Fruit fly (Drosophila melanogaster) whole organism, embryonic: ENCODE results near the gene CG44044.
A peak's percentile ranks its signal among the peaks of the same experiment; 100 is the strongest.

ENCODE experiments used
- Ada2b ChIP-seq: fragments of 200-800 bp; sonication (Bioruptor generic); IDR thresholded peaks from 2 replicates; pipeline ENCODE4 v1.3.6; 2022; ENCODE audit warnings: missing biosample characterization, missing genetic modification characterization
- Bdp1 ChIP-seq: fragments of 200-800 bp; sonication (Bioruptor generic); optimal IDR thresholded peaks from 3 replicates; lab custom pipeline; 2016; ENCODE audit warnings: missing biosample characterization, missing genetic modification characterization
- Bteb2 ChIP-seq: fragments of 200-800 bp; sonication (Bioruptor generic); optimal IDR thresholded peaks from 2 replicates; lab custom pipeline; 2016; ENCODE audit warnings: missing biosample characterization, missing genetic modification characterization
- CG1024 ChIP-seq: fragments of 200-800 bp; sonication (Bioruptor generic); IDR thresholded peaks from 2 replicates; pipeline ENCODE4 v1.3.6; 2022; ENCODE audit warnings: missing biosample characterization, missing genetic modification characterization
- CG10274 ChIP-seq: fragments of 200-800 bp; sonication (Bioruptor generic); optimal IDR thresholded peaks from 3 replicates; lab custom pipeline; 2017; ENCODE audit warnings: missing biosample characterization, mild to moderate bottlenecking, missing genetic modification characterization
- CG11723 ChIP-seq: fragments of 200-800 bp; sonication (Bioruptor generic); optimal IDR thresholded peaks from 2 replicates; lab custom pipeline; 2017; ENCODE audit warnings: missing biosample characterization, mild to moderate bottlenecking, missing genetic modification characterization
- CG16779 ChIP-seq: fragments of 200-800 bp; sonication (Bioruptor generic); IDR thresholded peaks from 2 replicates; pipeline ENCODE4 v1.3.6; 2022; ENCODE audit warnings: missing biosample characterization, missing genetic modification characterization
- CG16813 ChIP-seq: fragments of 200-800 bp; sonication (Bioruptor generic); IDR thresholded peaks from 3 replicates; pipeline ENCODE4 v1.3.6; 2022; ENCODE audit warnings: missing biosample characterization, missing genetic modification characterization; ENCODE audit not compliant: partially characterized antibody
- CG18599 ChIP-seq: fragments of 200-800 bp; sonication (Bioruptor generic); optimal IDR thresholded peaks from 3 replicates; lab custom pipeline; 2017; ENCODE audit warnings: missing biosample characterization, missing genetic modification characterization, mild to moderate bottlenecking, moderate library complexity, missing genetic modification reagents
- CG2199 ChIP-seq: fragments of 200-800 bp; sonication (Bioruptor generic); IDR thresholded peaks from 3 replicates; pipeline ENCODE4 v1.3.6; 2022; ENCODE audit warnings: missing biosample characterization, missing genetic modification characterization
- CG6689 ChIP-seq: fragments of 200-800 bp; sonication (Bioruptor generic); IDR thresholded peaks from 2 replicates; pipeline ENCODE4 v1.3.6; 2022; ENCODE audit warnings: missing biosample characterization, missing genetic modification characterization
- CG6765 ChIP-seq: fragments of 200-800 bp; sonication (Bioruptor generic); optimal IDR thresholded peaks from 3 replicates; lab custom pipeline; 2017; ENCODE audit warnings: missing biosample characterization, mild to moderate bottlenecking, missing genetic modification characterization
- CG6791 ChIP-seq: fragments of 200-800 bp; sonication (Bioruptor generic); IDR thresholded peaks from 3 replicates; pipeline ENCODE4 v1.3.6; 2022; ENCODE audit warnings: missing biosample characterization, missing genetic modification characterization; ENCODE audit not compliant: partially characterized antibody
- CG7271 ChIP-seq: fragments of 200-800 bp; sonication (Bioruptor generic); optimal IDR thresholded peaks from 2 replicates; lab custom pipeline; 2018; ENCODE audit warnings: missing biosample characterization, mild to moderate bottlenecking, missing genetic modification characterization, moderate library complexity
- CG7928 ChIP-seq: fragments of 200-800 bp; sonication (Bioruptor generic); optimal IDR thresholded peaks from 2 replicates; lab custom pipeline; 2017; ENCODE audit warnings: missing biosample characterization, mild to moderate bottlenecking, missing genetic modification characterization
- CG7987 ChIP-seq: fragments of 200-800 bp; sonication (Bioruptor generic); optimal IDR thresholded peaks from 2 replicates; lab custom pipeline; 2018; ENCODE audit warnings: missing biosample characterization, mild to moderate bottlenecking, missing genetic modification characterization, moderate library complexity
- CG9609 ChIP-seq: fragments of 200-800 bp; sonication (Bioruptor generic); optimal IDR thresholded peaks from 3 replicates; lab custom pipeline; 2016; ENCODE audit warnings: missing biosample characterization, missing genetic modification characterization
- CHES-1-like ChIP-seq: fragments of 200-800 bp; sonication (Bioruptor generic); optimal IDR thresholded peaks from 2 replicates; lab custom pipeline; 2016; ENCODE audit warnings: missing biosample characterization, missing genetic modification characterization
- Camta ChIP-seq: fragments of 200-800 bp; sonication (Bioruptor generic); optimal IDR thresholded peaks from 2 replicates; lab custom pipeline; 2016; ENCODE audit warnings: missing biosample characterization, missing genetic modification characterization
- D19A ChIP-seq: fragments of 200-800 bp; optimal IDR thresholded peaks from 3 replicates; lab custom pipeline; 2019; ENCODE audit warnings: missing biosample characterization, mild to moderate bottlenecking, missing genetic modification characterization, moderate library complexity
- Dfd ChIP-seq, 2 experiments: fragments of >200 bp; optimal IDR thresholded peaks; 2 replicates each; lab custom pipeline; 2017; ENCODE audit warnings: missing biosample characterization in 2 of 2, missing genetic modification characterization in 2 of 2
- Doc3 ChIP-seq: fragments of 200-800 bp; sonication (Bioruptor generic); IDR thresholded peaks from 3 replicates; pipeline ENCODE4 v1.3.6; 2022; ENCODE audit warnings: missing biosample characterization, missing genetic modification characterization; ENCODE audit not compliant: partially characterized antibody
- Fer3 ChIP-seq: fragments of 200-800 bp; sonication (Bioruptor generic); optimal IDR thresholded peaks from 2 replicates; lab custom pipeline; 2018; ENCODE audit warnings: missing biosample characterization, mild to moderate bottlenecking, missing genetic modification characterization, moderate library complexity
- Hr78 ChIP-seq, 2 experiments: fragments of 200-800 bp in 1 of 2; fragments of >200 bp in 1 of 2; sonication (Bioruptor generic) in 1 of 2; optimal IDR thresholded peaks; 2 replicates each; lab custom pipeline; 2017 to 2019; ENCODE audit warnings: missing biosample characterization in 2 of 2, missing genetic modification characterization in 2 of 2, mild to moderate bottlenecking in 1 of 2, moderate library complexity in 1 of 2
- MESR4 ChIP-seq: fragments of 200-800 bp; sonication (Bioruptor generic); optimal IDR thresholded peaks from 2 replicates; lab custom pipeline; 2018; ENCODE audit warnings: missing biosample characterization, mild to moderate bottlenecking, missing genetic modification characterization, moderate library complexity
- Oaz ChIP-seq: fragments of 200-800 bp; sonication (Bioruptor generic); IDR thresholded peaks from 2 replicates; pipeline ENCODE4 v1.3.6; 2022; ENCODE audit warnings: missing biosample characterization, missing genetic modification characterization
- Opbp ChIP-seq: fragments of 200-800 bp; sonication (Bioruptor generic); IDR thresholded peaks from 3 replicates; pipeline ENCODE4 v1.3.6; 2022; ENCODE audit warnings: missing biosample characterization, missing genetic modification characterization; ENCODE audit not compliant: partially characterized antibody
- Rx ChIP-seq: fragments of 200-800 bp; sonication (Bioruptor generic); IDR thresholded peaks from 2 replicates; pipeline ENCODE4 v1.3.6; 2022; ENCODE audit warnings: missing biosample characterization, missing genetic modification characterization
- Trl ChIP-seq, 3 experiments: fragments of >200 bp in 2 of 3; fragments of 200-800 bp in 1 of 3; sonication (Bioruptor generic) in 1 of 3; optimal IDR thresholded peaks; 2 replicates in 1 of 3; 3 replicates in 2 of 3; lab custom pipeline; 2016 to 2017; ENCODE audit warnings: missing biosample characterization in 1 of 3, missing genetic modification characterization in 1 of 3
- Xbp1 ChIP-seq: fragments of 200-800 bp; sonication (Bioruptor generic); optimal IDR thresholded peaks from 3 replicates; lab custom pipeline; 2016; ENCODE audit warnings: missing biosample characterization, mild to moderate bottlenecking, missing genetic modification characterization
- amos ChIP-seq: fragments of 200-800 bp; sonication (Bioruptor generic); IDR thresholded peaks from 2 replicates; pipeline ENCODE4 v1.3.6; 2022; ENCODE audit warnings: missing biosample characterization, missing genetic modification characterization; ENCODE audit not compliant: partially characterized antibody
- ara ChIP-seq: fragments of 200-800 bp; sonication (Bioruptor generic); IDR thresholded peaks from 2 replicates; pipeline ENCODE4 v1.3.6; 2022; ENCODE audit warnings: missing biosample characterization, missing genetic modification characterization
- cad ChIP-seq: fragments of >200 bp; optimal IDR thresholded peaks from 2 replicates; lab custom pipeline; 2017; ENCODE audit warnings: missing biosample characterization, missing genetic modification characterization
- dm ChIP-seq: fragments of 200-800 bp; sonication (Bioruptor generic); optimal IDR thresholded peaks from 3 replicates; lab custom pipeline; 2016; ENCODE audit warnings: missing biosample characterization, missing genetic modification characterization
- dpn ChIP-seq, 2 experiments: fragments of 200-800 bp; sonication (Bioruptor generic); optimal IDR thresholded peaks; 3 replicates each; lab custom pipeline; 2016; ENCODE audit warnings: missing biosample characterization in 2 of 2, missing genetic modification characterization in 2 of 2
- exex ChIP-seq: fragments of 200-800 bp; sonication (Bioruptor generic); optimal IDR thresholded peaks from 4 replicates; lab custom pipeline; 2018; ENCODE audit warnings: missing biosample characterization, mild to moderate bottlenecking, missing genetic modification characterization, moderate library complexity
- gce ChIP-seq: fragments of 200-800 bp; sonication (Bioruptor generic); IDR thresholded peaks from 3 replicates; pipeline ENCODE4 v1.3.6; 2022; ENCODE audit warnings: missing biosample characterization, missing genetic modification characterization
- gem ChIP-seq: fragments of 200-800 bp; sonication (Bioruptor generic); optimal IDR thresholded peaks from 2 replicates; lab custom pipeline; 2019; ENCODE audit warnings: missing biosample characterization, mild to moderate bottlenecking, missing genetic modification characterization, moderate library complexity
- hb ChIP-seq: fragments of 200-800 bp; sonication (Bioruptor generic); IDR thresholded peaks from 3 replicates; pipeline ENCODE4 v1.3.6; 2022; ENCODE audit warnings: missing biosample characterization, missing genetic modification characterization; ENCODE audit not compliant: partially characterized antibody
- knrl ChIP-seq: fragments of 200-800 bp; sonication (Bioruptor generic); IDR thresholded peaks from 3 replicates; pipeline ENCODE4 v1.3.6; 2022; ENCODE audit warnings: missing biosample characterization, missing genetic modification characterization; ENCODE audit not compliant: partially characterized antibody
- nerfin-2 ChIP-seq: fragments of 200-800 bp; sonication (Bioruptor generic); IDR thresholded peaks from 2 replicates; pipeline ENCODE4 v1.3.6; 2022; ENCODE audit warnings: missing biosample characterization, missing genetic modification characterization; ENCODE audit not compliant: partially characterized antibody
- org-1 ChIP-seq: fragments of 200-800 bp; sonication (Bioruptor generic); optimal IDR thresholded peaks from 2 replicates; lab custom pipeline; 2017; ENCODE audit warnings: missing biosample characterization, missing genetic modification characterization
- sens-2 ChIP-seq: fragments of 200-800 bp; sonication (Bioruptor generic); IDR thresholded peaks from 2 replicates; pipeline ENCODE4 v1.3.6; 2022; ENCODE audit warnings: missing biosample characterization, missing genetic modification characterization
- sima ChIP-seq: fragments of 200-800 bp; sonication (Bioruptor generic); optimal IDR thresholded peaks from 2 replicates; lab custom pipeline; 2016; ENCODE audit warnings: missing biosample characterization, missing genetic modification characterization
- sob ChIP-seq: fragments of 200-800 bp; sonication (Bioruptor generic); IDR thresholded peaks from 2 replicates; pipeline ENCODE4 v1.3.6; 2022; ENCODE audit warnings: missing biosample characterization, missing genetic modification characterization
- tio ChIP-seq: fragments of 200-800 bp; sonication (Bioruptor generic); optimal IDR thresholded peaks from 2 replicates; lab custom pipeline; 2017; ENCODE audit warnings: missing biosample characterization, missing genetic modification characterization, inconsistent platforms
- trh ChIP-seq: fragments of 200-800 bp; sonication (Bioruptor generic); optimal IDR thresholded peaks from 2 replicates; lab custom pipeline; 2016; ENCODE audit warnings: missing biosample characterization, missing genetic modification characterization
- twi ChIP-seq: fragments of 200-800 bp; optimal IDR thresholded peaks from 2 replicates; lab custom pipeline; 2019; ENCODE audit warnings: missing biosample characterization, mild to moderate bottlenecking, missing genetic modification characterization, moderate library complexity
- vnd ChIP-seq: fragments of 200-800 bp; sonication (Bioruptor generic); IDR thresholded peaks from 3 replicates; pipeline ENCODE4 v1.3.6; 2022; ENCODE audit warnings: missing biosample characterization, missing genetic modification characterization; ENCODE audit not compliant: partially characterized antibody

Gene CG44044

DNA sequence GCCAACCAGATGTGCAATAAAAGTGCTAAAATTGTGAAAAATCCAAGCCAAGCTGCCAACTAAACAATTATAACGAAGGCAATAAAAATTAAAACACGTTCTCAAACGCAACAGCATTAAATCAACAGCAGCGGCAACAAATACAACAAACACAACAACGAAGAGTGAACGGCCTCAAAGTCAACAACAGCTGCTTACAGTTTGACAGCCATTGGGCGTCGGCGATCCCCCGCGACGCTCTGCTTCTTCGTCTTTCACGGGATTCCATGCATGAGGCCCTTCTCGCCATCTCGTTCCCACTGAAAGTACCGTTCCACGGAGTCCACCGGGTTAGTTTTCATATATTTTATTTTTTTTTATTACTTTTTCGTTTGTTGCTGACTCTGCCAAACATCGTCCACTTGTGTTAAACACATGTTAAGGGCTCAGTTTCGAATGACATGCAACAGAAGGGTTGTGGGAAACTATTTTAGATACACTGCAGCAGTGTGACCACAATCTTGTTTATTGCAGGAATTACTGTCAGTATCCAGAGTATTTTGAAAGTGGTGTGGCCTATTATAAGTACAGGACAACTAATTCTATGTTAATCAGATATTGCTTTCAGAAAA, 39.5 kb upstream of the CG44044 start (continued):
- TF ChIP-seq ara (GFP tag; lab: Robert Waterston, UW): no peak
- TF ChIP-seq CG1024 (GFP tag; lab: Robert Waterston, UW): peak; percentile 42; the same call in 1 of the 2 replicates
- no peak for TF ChIP-seq hb
- no peak for TF ChIP-seq Xbp1 (GFP tag; lab: Kevin White, UChicago)
- TF ChIP-seq Bteb2 (GFP tag; lab: Kevin White, UChicago): no peak
- no peak for TF ChIP-seq CG7928 (GFP tag; lab: Kevin White, UChicago)
- no peak for TF ChIP-seq exex (tag; lab: Kevin White, UChicago)
- TF ChIP-seq Hr78 (GFP tag; optimal IDR thresholded peaks at IDR 0.05; lab: Kevin White, UChicago): no peak
- no peak for TF ChIP-seq CG11723 (GFP tag; lab: Kevin White, UChicago)
- TF ChIP-seq CG2199: peak; percentile 94
- no peak for TF ChIP-seq amos (GFP tag; lab: Robert Waterston, UW)
- no peak for TF ChIP-seq CG16779 (GFP tag; lab: Robert Waterston, UW)
- TF ChIP-seq cad: peak; percentile 88
- no peak for TF ChIP-seq trh (GFP tag; lab: Kevin White, UChicago)
- TF ChIP-seq D19A: peak; percentile 15
- peak; percentile 48; the same call in 1 of the 3 replicates for TF ChIP-seq CG6791 (GFP tag; lab: Robert Waterston, UW)
- no peak for TF ChIP-seq MESR4 (GFP tag; lab: Kevin White, UChicago)
- no peak for TF ChIP-seq CG6765 (GFP tag; lab: Kevin White, UChicago)
- no peak for TF ChIP-seq CG9609 (GFP tag; lab: Kevin White, UChicago)
- no peak for TF ChIP-seq Fer3
- no peak for TF ChIP-seq gce (GFP tag; lab: Robert Waterston, UW)
- no peak for TF ChIP-seq nerfin-2 (GFP tag; lab: Robert Waterston, UW)
- TF ChIP-seq knrl (GFP tag; lab: Robert Waterston, UW): no peak
- no peak for TF ChIP-seq Dfd (GFP tag; optimal IDR thresholded peaks at IDR 0.05; lab: Kevin White, UChicago)
- no peak for TF ChIP-seq sob
- TF ChIP-seq sima: no peak
- TF ChIP-seq twi: peak; percentile 96
- no peak for TF ChIP-seq gem (tag; lab: Kevin White, UChicago)
- no peak for TF ChIP-seq Oaz (GFP tag; lab: Robert Waterston, UW)
- no peak for TF ChIP-seq Rx (GFP tag; lab: Robert Waterston, UW)
- TF ChIP-seq CG7271 (tag; lab: Kevin White, UChicago): no peak
- no peak for TF ChIP-seq Trl (optimal IDR thresholded peaks at IDR 0.05; lab: Kevin White, UChicago)
- no peak for TF ChIP-seq Trl (GFP tag; optimal IDR thresholded peaks at IDR 0.05; lab: Kevin White, UChicago)
- no peak for TF ChIP-seq Bdp1 (GFP tag; lab: Kevin White, UChicago)
- TF ChIP-seq Ada2b (GFP tag; lab: Robert Waterston, UW): no peak
- TF ChIP-seq CG10274 (GFP tag; lab: Kevin White, UChicago): no peak
- peak; percentile 45 for TF ChIP-seq dm
- no peak for TF ChIP-seq CG16813 (GFP tag; lab: Robert Waterston, UW)
- peak in 1 of 2 experiments; percentile 7 for TF ChIP-seq dpn (GFP tag; optimal IDR thresholded peaks at IDR 0.05; lab: Kevin White, UChicago)
- TF ChIP-seq CG7987 (GFP tag; lab: Kevin White, UChicago): no peak
- TF ChIP-seq CG6689 (GFP tag; lab: Robert Waterston, UW): no peak; the same call in 1 of the 2 replicates
- no peak for TF ChIP-seq Camta (GFP tag; lab: Kevin White, UChicago)
- no peak for TF ChIP-seq tio (GFP tag; lab: Kevin White, UChicago)
- TF ChIP-seq org-1 (GFP tag; lab: Kevin White, UChicago): no peak
- peak; percentile 0 for TF ChIP-seq CHES-1-like (GFP tag; lab: Kevin White, UChicago)
- TF ChIP-seq Opbp (GFP tag; lab: Robert Waterston, UW): 0 out of 3 replicates have a peak, but pooled peaks have one; percentile 54
- TF ChIP-seq CG18599: no peak
- TF ChIP-seq sens-2 (GFP tag; lab: Robert Waterston, UW): no peak
- no peak for TF ChIP-seq vnd
- no peak for TF ChIP-seq Doc3 (GFP tag; lab: Robert Waterston, UW)
